Fruit fly (Drosophila melanogaster) whole organism, prepupa: Measurements from ENCODE around the gene CG3323.

Source experiments
- CG10631 ChIP-seq: fragments of 200-800 bp; sonication (Bioruptor generic); optimal IDR thresholded peaks from 2 replicates; lab custom pipeline; 2016; ENCODE audit warnings: missing biosample characterization, missing genetic modification characterization
- CG10669 ChIP-seq: fragments of 200-800 bp; sonication (Bioruptor generic); optimal IDR thresholded peaks from 3 replicates; lab custom pipeline; 2018; ENCODE audit warnings: missing biosample characterization, mild to moderate bottlenecking, missing genetic modification characterization, moderate library complexity
- CG11294 ChIP-seq: fragments of 200-800 bp; sonication (Bioruptor generic); IDR thresholded peaks from 2 replicates; pipeline ENCODE4 v1.3.6; 2022; ENCODE audit warnings: missing biosample characterization, missing genetic modification characterization
- CG11902 ChIP-seq: fragments of 200-800 bp; sonication (Bioruptor generic); optimal IDR thresholded peaks from 3 replicates; lab custom pipeline; 2016; ENCODE audit warnings: missing biosample characterization, missing genetic modification characterization
- CG15336 ChIP-seq: fragments of 200-800 bp; sonication (Bioruptor generic); IDR thresholded peaks from 2 replicates; pipeline ENCODE4 v1.3.6; 2022; ENCODE audit warnings: missing biosample characterization, missing genetic modification characterization
- CG1621 ChIP-seq: fragments of 200-800 bp; sonication (Bioruptor generic); optimal IDR thresholded peaks from 3 replicates; lab custom pipeline; 2018; ENCODE audit warnings: missing biosample characterization, mild to moderate bottlenecking, missing genetic modification characterization
- CG16779 ChIP-seq: fragments of 200-800 bp; sonication (Bioruptor generic); optimal IDR thresholded peaks from 3 replicates; lab custom pipeline; 2017; ENCODE audit warnings: missing biosample characterization, mild to moderate bottlenecking, missing genetic modification characterization
- CG3032 ChIP-seq: fragments of 200-800 bp; optimal IDR thresholded peaks from 2 replicates; lab custom pipeline; 2019; ENCODE audit warnings: missing biosample characterization, mild to moderate bottlenecking, missing genetic modification characterization, moderate library complexity
- CG32006 ChIP-seq: fragments of 200-800 bp; sonication (Bioruptor generic); optimal IDR thresholded peaks from 3 replicates; lab custom pipeline; 2017; ENCODE audit warnings: missing biosample characterization, mild to moderate bottlenecking, missing genetic modification characterization
- CG34406 ChIP-seq: fragments of 200-800 bp; sonication (Bioruptor generic); optimal IDR thresholded peaks from 3 replicates; lab custom pipeline; 2016; ENCODE audit warnings: missing biosample characterization, missing genetic modification characterization
- CG3919 ChIP-seq: fragments of 200-800 bp; sonication (Bioruptor generic); optimal IDR thresholded peaks from 3 replicates; lab custom pipeline; 2016; ENCODE audit warnings: missing biosample characterization, missing genetic modification characterization
- CG6163 ChIP-seq: fragments of 200-800 bp; sonication (Bioruptor generic); IDR thresholded peaks from 3 replicates; pipeline ENCODE4 v1.3.6; 2022; ENCODE audit warnings: missing biosample characterization, missing genetic modification characterization
- CG6276 ChIP-seq: fragments of 200-800 bp; sonication (Bioruptor generic); optimal IDR thresholded peaks from 2 replicates; lab custom pipeline; 2017; ENCODE audit warnings: missing biosample characterization, mild to moderate bottlenecking, missing genetic modification characterization
- CG7368 ChIP-seq: fragments of 200-800 bp; sonication (Bioruptor generic); optimal IDR thresholded peaks from 3 replicates; lab custom pipeline; 2016; ENCODE audit warnings: missing biosample characterization, missing genetic modification characterization
- CG8119 ChIP-seq: fragments of 200-800 bp; sonication (Bioruptor generic); IDR thresholded peaks from 3 replicates; pipeline ENCODE4 v1.3.6; 2022; ENCODE audit warnings: missing biosample characterization, missing genetic modification characterization
- CG8319 ChIP-seq: fragments of 200-800 bp; sonication (Bioruptor generic); optimal IDR thresholded peaks from 3 replicates; lab custom pipeline; 2016; ENCODE audit warnings: missing biosample characterization, missing genetic modification characterization
- Eip75B ChIP-seq: fragments of 200-800 bp; sonication (Bioruptor generic); optimal IDR thresholded peaks from 3 replicates; lab custom pipeline; 2016; ENCODE audit warnings: missing biosample characterization, missing genetic modification characterization
- Eip78C ChIP-seq: fragments of 200-800 bp; sonication (Bioruptor generic); peaks from one replicate; lab custom pipeline; 2016; ENCODE audit warnings: missing biosample characterization, missing genetic modification characterization
- Eip93F ChIP-seq: fragments of 200-800 bp; sonication (Bioruptor generic); optimal IDR thresholded peaks from 2 replicates; lab custom pipeline; 2016; ENCODE audit warnings: missing biosample characterization, mild to moderate bottlenecking, missing genetic modification characterization
- Ets96B ChIP-seq: fragments of 200-800 bp; optimal IDR thresholded peaks from 2 replicates; lab custom pipeline; 2019; ENCODE audit warnings: missing biosample characterization, mild to moderate bottlenecking, missing genetic modification characterization, moderate library complexity
- Hr39 ChIP-seq: fragments of 200-800 bp; sonication (Bioruptor generic); optimal IDR thresholded peaks from 2 replicates; lab custom pipeline; 2016; ENCODE audit warnings: missing biosample characterization, missing genetic modification characterization
- Met ChIP-seq: fragments of 200-800 bp; sonication (Bioruptor generic); optimal IDR thresholded peaks from 3 replicates; lab custom pipeline; 2016; ENCODE audit warnings: missing biosample characterization, missing genetic modification characterization
- OdsH ChIP-seq: fragments of 200-800 bp; sonication (Bioruptor generic); optimal IDR thresholded peaks from 3 replicates; lab custom pipeline; 2016; ENCODE audit warnings: missing biosample characterization, missing genetic modification characterization
- Sox14 ChIP-seq: fragments of 200-800 bp; sonication (Bioruptor generic); optimal IDR thresholded peaks from 3 replicates; lab custom pipeline; 2016; ENCODE audit warnings: missing biosample characterization, missing genetic modification characterization
- achi ChIP-seq: fragments of 200-800 bp; sonication (Bioruptor generic); optimal IDR thresholded peaks from 3 replicates; lab custom pipeline; 2016; ENCODE audit warnings: missing biosample characterization, missing genetic modification characterization
- acj6 ChIP-seq: fragments of 200-800 bp; sonication (Bioruptor generic); optimal IDR thresholded peaks from 3 replicates; lab custom pipeline; 2016; ENCODE audit warnings: missing biosample characterization, missing genetic modification characterization
- dac ChIP-seq: fragments of 200-800 bp; sonication (Bioruptor generic); optimal IDR thresholded peaks from 2 replicates; lab custom pipeline; 2017; ENCODE audit warnings: missing biosample characterization, mild to moderate bottlenecking, missing genetic modification characterization
- dsx ChIP-seq: fragments of 200-800 bp; optimal IDR thresholded peaks from 3 replicates; lab custom pipeline; 2019; ENCODE audit warnings: missing biosample characterization, mild to moderate bottlenecking, missing genetic modification characterization, moderate library complexity; ENCODE audit not compliant: poor library complexity, severe bottlenecking
- fd59A ChIP-seq: fragments of 200-800 bp; sonication (Bioruptor generic); optimal IDR thresholded peaks from 2 replicates; lab custom pipeline; 2017; ENCODE audit warnings: missing biosample characterization, mild to moderate bottlenecking, missing genetic modification characterization, missing genetic modification reagents
- fd85E ChIP-seq: fragments of 200-800 bp; sonication (Bioruptor generic); optimal IDR thresholded peaks from 3 replicates; lab custom pipeline; 2016; ENCODE audit warnings: missing biosample characterization, missing genetic modification characterization
- lz ChIP-seq: fragments of 200-800 bp; sonication (Bioruptor generic); optimal IDR thresholded peaks from 3 replicates; lab custom pipeline; 2016; ENCODE audit warnings: missing biosample characterization, missing genetic modification characterization
- net ChIP-seq: fragments of 200-800 bp; sonication (Bioruptor generic); optimal IDR thresholded peaks from 3 replicates; lab custom pipeline; 2016; ENCODE audit warnings: missing biosample characterization, missing genetic modification characterization
- pdm3 ChIP-seq: fragments of 200-800 bp; sonication (Bioruptor generic); optimal IDR thresholded peaks from 3 replicates; lab custom pipeline; 2016; ENCODE audit warnings: missing biosample characterization, missing genetic modification characterization
- salr ChIP-seq, 2 experiments: fragments of 200-800 bp; sonication (Bioruptor generic); optimal IDR thresholded peaks; 3 replicates each; lab custom pipeline; 2016 to 2018; ENCODE audit warnings: missing biosample characterization in 2 of 2, missing genetic modification characterization in 2 of 2, mild to moderate bottlenecking in 1 of 2
- spab ChIP-seq: fragments of 200-800 bp; sonication (Bioruptor generic); optimal IDR thresholded peaks from 2 replicates; lab custom pipeline; 2017; ENCODE audit warnings: missing biosample characterization, mild to moderate bottlenecking, missing genetic modification characterization, missing genetic modification reagents
- ss ChIP-seq, 2 experiments: fragments of 200-800 bp; sonication (Bioruptor generic); optimal IDR thresholded peaks; 2 replicates in 1 of 2; 3 replicates in 1 of 2; lab custom pipeline; 2017 to 2018; ENCODE audit warnings: mild to moderate bottlenecking in 2 of 2, missing biosample characterization in 2 of 2, missing genetic modification characterization in 2 of 2, moderate library complexity in 1 of 2
- svp ChIP-seq: fragments of 200-800 bp; sonication (Bioruptor generic); peaks from one replicate; lab custom pipeline; 2016; ENCODE audit warnings: missing biosample characterization, missing genetic modification characterization
- topi ChIP-seq: fragments of 200-800 bp; sonication (Bioruptor generic); optimal IDR thresholded peaks from 3 replicates; lab custom pipeline; 2016; ENCODE audit warnings: missing biosample characterization, missing genetic modification characterization
- vri ChIP-seq: fragments of 200-800 bp; sonication (Bioruptor generic); optimal IDR thresholded peaks from 3 replicates; lab custom pipeline; 2016; ENCODE audit warnings: missing biosample characterization, mild to moderate bottlenecking, missing genetic modification characterization

The CG3323 gene

DNA sequence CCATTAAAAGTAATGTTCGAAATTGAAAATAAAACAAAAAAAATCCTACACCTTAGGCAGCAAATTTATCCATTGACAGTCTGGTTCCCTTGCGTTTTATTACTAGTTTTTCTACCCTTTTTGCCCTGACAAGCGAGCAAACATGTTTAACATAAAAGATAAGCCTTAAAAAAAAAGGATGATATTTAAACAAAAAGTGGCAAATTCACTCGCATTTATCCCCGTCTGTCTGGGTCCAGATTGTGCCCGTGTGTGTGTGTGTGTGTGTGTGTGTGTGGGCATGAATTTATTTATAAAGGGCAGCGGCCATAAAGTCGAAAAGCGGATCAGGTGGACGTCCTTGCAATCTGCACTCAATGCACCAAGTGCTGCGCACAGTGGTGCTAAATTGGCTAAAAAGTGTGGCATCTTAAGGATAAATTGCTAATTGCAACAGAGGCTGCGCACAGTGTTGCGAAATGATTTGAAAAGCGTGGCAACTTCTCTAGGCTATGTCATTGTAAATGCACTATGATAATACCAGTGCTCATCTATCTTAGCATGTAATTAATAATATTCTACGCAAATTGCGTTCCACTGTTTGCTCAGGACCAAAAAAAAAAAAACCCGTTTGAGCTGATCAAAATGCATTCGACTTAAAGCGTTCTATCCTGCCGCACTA is 4.7 kb downstream of the CG3323 start (continued):
- TF ChIP-seq salr (GFP tag; optimal IDR thresholded peaks at IDR 0.05; lab: Kevin White, UChicago) (peak in 1 of 2 experiments; percentile 51), achi (peak; percentile 46), Eip93F (no peak), CG8119 (GFP tag; lab: Robert Waterston, UW) (no peak), CG11294 (no peak), CG3032 (peak; percentile 65), Sox14 (GFP tag; lab: Kevin White, UChicago) (peak; percentile 67), Met (GFP tag; lab: Kevin White, UChicago) (no peak), pdm3 (GFP tag; lab: Kevin White, UChicago) (peak; percentile 53), CG11902 (GFP tag; lab: Kevin White, UChicago) (peak; percentile 21), CG7368 (GFP tag; lab: Kevin White, UChicago) (peak; percentile 66), dac (GFP tag; lab: Kevin White, UChicago) (no peak), vri (GFP tag; lab: Kevin White, UChicago) (no peak), CG32006 (GFP tag; lab: Kevin White, UChicago) (no peak), topi (GFP tag; lab: Kevin White, UChicago) (peak; percentile 55), CG6163 (0 out of 3 replicates have a peak, but pooled peaks have one; percentile 67), net (GFP tag; lab: Kevin White, UChicago) (peak; percentile 12), CG16779 (no peak), dsx (GFP tag; lab: Kevin White, UChicago) (peak; percentile 3), CG1621 (tag; lab: Kevin White, UChicago) (peak; percentile 60), CG15336 (GFP tag; lab: Robert Waterston, UW) (no peak), fd85E (no peak), CG6276 (no peak), OdsH (GFP tag; lab: Kevin White, UChicago) (peak; percentile 29)

dm6 chrX:5299957-5300356 is 5.5 kb downstream of the CG3323 start:
- peak; percentile 13 for TF ChIP-seq Ets96B (tag; lab: Kevin White, UChicago)
- TF ChIP-seq CG16779: no peak
- no peak for TF ChIP-seq vri (GFP tag; lab: Kevin White, UChicago)
- no peak for TF ChIP-seq CG10669 (GFP tag; lab: Kevin White, UChicago)
- TF ChIP-seq Eip78C (GFP tag; lab: Kevin White, UChicago): peak; percentile 85
- peak; percentile 1 for TF ChIP-seq acj6 (GFP tag; lab: Kevin White, UChicago)
- peak; percentile 9; the same call in 1 of the 3 replicates for TF ChIP-seq CG6163
- TF ChIP-seq spab: no peak
- TF ChIP-seq CG3032: peak; percentile 27
- peak; percentile 5 for TF ChIP-seq Met (GFP tag; lab: Kevin White, UChicago)
- peak; percentile 19 for TF ChIP-seq CG10631 (GFP tag; lab: Kevin White, UChicago)
- TF ChIP-seq Hr39: peak; percentile 2
- peak; percentile 17 for TF ChIP-seq fd59A (GFP tag; lab: Kevin White, UChicago)
- TF ChIP-seq CG3919 (GFP tag; lab: Kevin White, UChicago): peak; percentile 19
- peak; percentile 12 for TF ChIP-seq Sox14 (GFP tag; lab: Kevin White, UChicago)
- peak; percentile 4 for TF ChIP-seq Eip75B
- no peak for TF ChIP-seq CG34406 (GFP tag; lab: Kevin White, UChicago)
- peak; percentile 19 for TF ChIP-seq lz (GFP tag; lab: Kevin White, UChicago)
- peak; percentile 36 for TF ChIP-seq svp
- TF ChIP-seq CG7368 (GFP tag; lab: Kevin White, UChicago): no peak
- TF ChIP-seq ss (GFP tag; optimal IDR thresholded peaks at IDR 0.05; lab: Kevin White, UChicago): peak in 1 of 2 experiments; percentile 24
- TF ChIP-seq CG8319 (GFP tag; lab: Kevin White, UChicago): no peak
